Worm (Caenorhabditis elegans) whole organism, L4 larva: ENCODE measurements around the gene K10F12.7.

Source experiments
- F10B5.3 ChIP-seq: sonication (generic microtip); optimal IDR thresholded peaks from 2 replicates; lab custom pipeline; 2016; ENCODE audit warnings: mild to moderate bottlenecking, missing genetic modification characterization, missing compliant biosample characterization
- F37D6.2 ChIP-seq: sonication (generic microtip); optimal IDR thresholded peaks from 2 replicates; lab custom pipeline; 2016; ENCODE audit warnings: mild to moderate bottlenecking, missing genetic modification characterization, missing compliant biosample characterization
- F44E2.7 ChIP-seq: fragments of 200-800 bp; sonication (Bioruptor generic); IDR thresholded peaks from 2 replicates; pipeline ENCODE4 v2.1.2; 2022; ENCODE audit warnings: missing genetic modification characterization, missing compliant biosample characterization
- R02D3.7 ChIP-seq: fragments of 150-350 bp; sonication (generic microtip); optimal IDR thresholded peaks from 3 replicates; lab custom pipeline; 2014; ENCODE audit warnings: missing biosample characterization, missing genetic modification characterization
- T20F7.1 ChIP-seq: fragments of 200-800 bp; sonication (Bioruptor generic); optimal IDR thresholded peaks from 2 replicates; lab custom pipeline; 2018; ENCODE audit warnings: mild to moderate bottlenecking, missing genetic modification characterization, missing compliant biosample characterization
- Y48G9A.11 ChIP-seq: fragments of 200-800 bp; sonication (Bioruptor generic); IDR thresholded peaks from 2 replicates; pipeline ENCODE4 v1.3.6; 2022; ENCODE audit warnings: missing genetic modification reagents, missing genetic modification characterization, missing compliant biosample characterization
- ZK337.2 ChIP-seq: fragments of 200-800 bp; sonication (Bioruptor generic); IDR thresholded peaks from 2 replicates; pipeline ENCODE4 v1.3.6; 2022; ENCODE audit warnings: missing genetic modification reagents, missing genetic modification characterization, missing compliant biosample characterization
- aly-2 ChIP-seq: sonication (generic microtip); optimal IDR thresholded peaks from 2 replicates; lab custom pipeline; 2018; ENCODE audit warnings: missing biosample characterization, missing genetic modification characterization
- ceh-20 ChIP-seq: fragments of 200-800 bp; sonication (Bioruptor generic); IDR thresholded peaks from 2 replicates; pipeline ENCODE4 v1.3.6; 2022; ENCODE audit warnings: missing genetic modification reagents, missing genetic modification characterization, missing compliant biosample characterization
- ceh-32 ChIP-seq: sonication (generic microtip); optimal IDR thresholded peaks from 2 replicates; lab custom pipeline; 2016; ENCODE audit warnings: mild to moderate bottlenecking, missing genetic modification characterization, missing compliant biosample characterization; ENCODE audit not compliant: poor library complexity
- ceh-44 ChIP-seq: fragments of 200-800 bp; sonication (Bioruptor generic); IDR thresholded peaks from 2 replicates; pipeline ENCODE4 v1.3.6; 2022; ENCODE audit warnings: missing genetic modification reagents, missing genetic modification characterization, missing compliant biosample characterization
- ctbp-1 ChIP-seq: fragments of 200-800 bp; sonication (Bioruptor generic); IDR thresholded peaks from 2 replicates; pipeline ENCODE4 v1.3.6; 2022; ENCODE audit warnings: missing genetic modification reagents, missing genetic modification characterization, missing compliant biosample characterization
- daf-16 ChIP-seq, 3 experiments: sonication (generic microtip); optimal IDR thresholded peaks; 2 replicates each; lab custom pipeline; 2016 to 2017; ENCODE audit warnings: missing genetic modification characterization in 3 of 3, missing genetic modification reagents in 3 of 3, mild to moderate bottlenecking in 2 of 3, missing compliant biosample characterization in 2 of 3, missing biosample characterization in 1 of 3, moderate library complexity in 1 of 3
- daf-19 ChIP-seq: fragments of 200-800 bp; sonication (Bioruptor generic); conservative IDR thresholded peaks from 2 replicates; pipeline ENCODE4 v1.3.6; 2022; ENCODE audit warnings: missing genetic modification characterization, missing compliant biosample characterization
- daf-8 ChIP-seq: fragments of 200-800 bp; sonication (Bioruptor generic); IDR thresholded peaks from 2 replicates; pipeline ENCODE4 v1.3.6; 2022; ENCODE audit warnings: missing genetic modification characterization, missing compliant biosample characterization
- dmd-8 ChIP-seq: fragments of 200-800 bp; sonication (Bioruptor generic); IDR thresholded peaks from 2 replicates; pipeline ENCODE4 v1.3.6; 2022; ENCODE audit warnings: missing genetic modification characterization, missing compliant biosample characterization
- dmd-9 ChIP-seq: fragments of 200-800 bp; sonication (Bioruptor generic); IDR thresholded peaks from 2 replicates; pipeline ENCODE4 v1.3.6; 2022; ENCODE audit warnings: missing genetic modification reagents, missing genetic modification characterization, missing compliant biosample characterization
- dpl-1 ChIP-seq: fragments of 150-350 bp; optimal IDR thresholded peaks from 2 replicates; lab custom pipeline; 2014; ENCODE audit warnings: missing biosample characterization, missing genetic modification reagents, missing genetic modification characterization
- duxl-1 ChIP-seq: sonication (generic microtip); optimal IDR thresholded peaks from 2 replicates; lab custom pipeline; 2016; ENCODE audit warnings: mild to moderate bottlenecking, missing genetic modification characterization, moderate library complexity, missing compliant biosample characterization; ENCODE audit not compliant: poor library complexity
- dve-1 ChIP-seq: sonication (generic microtip); optimal IDR thresholded peaks from 2 replicates; lab custom pipeline; 2017; ENCODE audit warnings: antibody characterized with exemption, mild to moderate bottlenecking, missing genetic modification characterization, missing compliant biosample characterization; ENCODE audit not compliant: insufficient read depth
- fkh-10 ChIP-seq: fragments of 150-350 bp; optimal IDR thresholded peaks from 2 replicates; lab custom pipeline; 2014; ENCODE audit warnings: missing biosample characterization, missing genetic modification reagents, missing genetic modification characterization
- hif-1 ChIP-seq, 2 experiments: sonication (generic microtip); optimal IDR thresholded peaks; 2 replicates each; lab custom pipeline; 2016 to 2017; ENCODE audit warnings: missing compliant biosample characterization in 2 of 2, missing genetic modification characterization in 2 of 2, missing genetic modification reagents in 2 of 2, missing genotype in 2 of 2, mild to moderate bottlenecking in 1 of 2
- jun-1 ChIP-seq: fragments of 150-350 bp; optimal IDR thresholded peaks from 2 replicates; lab custom pipeline; 2014; ENCODE audit warnings: missing biosample characterization, missing genetic modification reagents, missing genetic modification characterization
- lim-7 ChIP-seq: fragments of 200-800 bp; sonication (Bioruptor generic); IDR thresholded peaks from 2 replicates; pipeline ENCODE4 v1.3.6; 2022; ENCODE audit warnings: missing genetic modification characterization, missing compliant biosample characterization
- lin-1 ChIP-seq: fragments of 200-800 bp; sonication (Bioruptor generic); IDR thresholded peaks from 2 replicates; pipeline ENCODE4 v1.3.6; 2022; ENCODE audit warnings: missing genetic modification reagents, missing genetic modification characterization, missing compliant biosample characterization
- lin-15B ChIP-seq: fragments of 150-350 bp; sonication (generic microtip); optimal IDR thresholded peaks from 3 replicates; lab custom pipeline; 2014; ENCODE audit warnings: missing biosample characterization, missing genetic modification characterization
- lin-39 ChIP-seq: fragments of 150-350 bp; optimal IDR thresholded peaks from 2 replicates; lab custom pipeline; 2014; ENCODE audit warnings: missing biosample characterization, missing genetic modification reagents, missing genetic modification characterization
- lir-3 ChIP-seq: sonication (generic microtip); optimal IDR thresholded peaks from 2 replicates; lab custom pipeline; 2016; ENCODE audit warnings: mild to moderate bottlenecking, missing genetic modification characterization, missing compliant biosample characterization
- lsy-2 ChIP-seq, 2 experiments: fragments of 150-350 bp in 1 of 2; sonication (generic microtip) in 1 of 2; optimal IDR thresholded peaks; 2 replicates each; lab custom pipeline; 2014 to 2017; ENCODE audit warnings: missing biosample characterization in 2 of 2, missing genetic modification characterization in 2 of 2
- madf-5 ChIP-seq, 2 experiments: fragments of 200-800 bp; sonication (Bioruptor generic); IDR thresholded peaks; 2 replicates each; pipeline ENCODE4 v1.3.6; 2022; ENCODE audit warnings: missing compliant biosample characterization in 2 of 2, missing genetic modification characterization in 2 of 2
- madf-9 ChIP-seq: fragments of 200-800 bp; sonication (Bioruptor generic); conservative IDR thresholded peaks from 2 replicates; pipeline ENCODE4 v1.3.6; 2022; ENCODE audit warnings: missing genetic modification reagents, missing genetic modification characterization, missing compliant biosample characterization
- mdt-29 ChIP-seq: fragments of 200-800 bp; sonication (Bioruptor generic); IDR thresholded peaks from 2 replicates; pipeline ENCODE4 v1.3.6; 2022; ENCODE audit warnings: missing genetic modification reagents, missing genetic modification characterization, missing compliant biosample characterization
- mep-1 ChIP-seq: fragments of 150-350 bp; sonication (generic microtip); optimal IDR thresholded peaks from 3 replicates; lab custom pipeline; 2014; ENCODE audit warnings: missing biosample characterization, missing genetic modification characterization
- mes-2 ChIP-seq: sonication (generic microtip); optimal IDR thresholded peaks from 2 replicates; lab custom pipeline; 2016; ENCODE audit warnings: missing genotype, mild to moderate bottlenecking, missing genetic modification characterization, missing compliant biosample characterization; ENCODE audit not compliant: poor library complexity, severe bottlenecking
- nhr-10 ChIP-seq: fragments of 150-350 bp; optimal IDR thresholded peaks from 2 replicates; lab custom pipeline; 2014; ENCODE audit warnings: missing biosample characterization, missing genetic modification characterization
- nhr-111 ChIP-seq: fragments of 200-800 bp; sonication (Bioruptor generic); optimal IDR thresholded peaks from 2 replicates; lab custom pipeline; 2018; ENCODE audit warnings: mild to moderate bottlenecking, missing genetic modification characterization, missing compliant biosample characterization
- nhr-41 ChIP-seq: fragments of 200-800 bp; sonication (Bioruptor generic); IDR thresholded peaks from 2 replicates; pipeline ENCODE4 v1.3.6; 2022; ENCODE audit warnings: missing genetic modification reagents, missing genetic modification characterization, missing compliant biosample characterization
- nhr-42 ChIP-seq: fragments of 200-800 bp; sonication (Bioruptor generic); IDR thresholded peaks from 2 replicates; pipeline ENCODE4 v1.3.6; 2022; ENCODE audit warnings: missing genetic modification characterization, missing compliant biosample characterization
- nhr-48 ChIP-seq: sonication (generic microtip); optimal IDR thresholded peaks from 2 replicates; lab custom pipeline; 2016; ENCODE audit warnings: mild to moderate bottlenecking, missing genetic modification characterization, missing compliant biosample characterization
- nhr-76 ChIP-seq: fragments of 150-350 bp; optimal IDR thresholded peaks from 2 replicates; lab custom pipeline; 2014; ENCODE audit warnings: missing biosample characterization, missing genetic modification characterization
- nhr-77 ChIP-seq: fragments of 150-350 bp; optimal IDR thresholded peaks from 2 replicates; lab custom pipeline; 2014; ENCODE audit warnings: missing biosample characterization, missing genetic modification characterization
- pha-4 ChIP-seq, 2 experiments: fragments of 150-350 bp in 1 of 2; fragments of 200-800 bp in 1 of 2; sonication (Bioruptor generic) in 1 of 2; IDR thresholded peaks in 1 of 2; optimal IDR thresholded peaks in 1 of 2; 2 replicates each; pipeline versions ENCODE4 v1.3.6 to Lab custom; 2014 to 2022; ENCODE audit warnings: missing genetic modification characterization in 2 of 2, missing genetic modification reagents in 2 of 2, missing biosample characterization in 1 of 2, missing compliant biosample characterization in 1 of 2
- snpc-4 ChIP-seq: fragments of 150-350 bp; optimal IDR thresholded peaks from 2 replicates; lab custom pipeline; 2014; ENCODE audit warnings: missing biosample characterization, missing genetic modification characterization
- spr-3 ChIP-seq: fragments of 200-800 bp; sonication (Bioruptor generic); optimal IDR thresholded peaks from 2 replicates; lab custom pipeline; 2018; ENCODE audit warnings: mild to moderate bottlenecking, missing genetic modification characterization, missing compliant biosample characterization
- zag-1 ChIP-seq: fragments of 150-350 bp; optimal IDR thresholded peaks from 2 replicates; lab custom pipeline; 2014; ENCODE audit warnings: missing biosample characterization, missing genetic modification characterization
- zfp-2 ChIP-seq: sonication (generic microtip); optimal IDR thresholded peaks from 2 replicates; lab custom pipeline; 2016; ENCODE audit warnings: mild to moderate bottlenecking, missing genetic modification characterization, missing compliant biosample characterization
- zip-2 ChIP-seq: fragments of 150-350 bp; optimal IDR thresholded peaks from 2 replicates; lab custom pipeline; 2014; ENCODE audit warnings: missing biosample characterization, missing genetic modification characterization
- ztf-11 ChIP-seq: fragments of 150-350 bp; optimal IDR thresholded peaks from 2 replicates; lab custom pipeline; 2014; ENCODE audit warnings: missing biosample characterization, missing genetic modification characterization

The K10F12.7 gene

DNA sequence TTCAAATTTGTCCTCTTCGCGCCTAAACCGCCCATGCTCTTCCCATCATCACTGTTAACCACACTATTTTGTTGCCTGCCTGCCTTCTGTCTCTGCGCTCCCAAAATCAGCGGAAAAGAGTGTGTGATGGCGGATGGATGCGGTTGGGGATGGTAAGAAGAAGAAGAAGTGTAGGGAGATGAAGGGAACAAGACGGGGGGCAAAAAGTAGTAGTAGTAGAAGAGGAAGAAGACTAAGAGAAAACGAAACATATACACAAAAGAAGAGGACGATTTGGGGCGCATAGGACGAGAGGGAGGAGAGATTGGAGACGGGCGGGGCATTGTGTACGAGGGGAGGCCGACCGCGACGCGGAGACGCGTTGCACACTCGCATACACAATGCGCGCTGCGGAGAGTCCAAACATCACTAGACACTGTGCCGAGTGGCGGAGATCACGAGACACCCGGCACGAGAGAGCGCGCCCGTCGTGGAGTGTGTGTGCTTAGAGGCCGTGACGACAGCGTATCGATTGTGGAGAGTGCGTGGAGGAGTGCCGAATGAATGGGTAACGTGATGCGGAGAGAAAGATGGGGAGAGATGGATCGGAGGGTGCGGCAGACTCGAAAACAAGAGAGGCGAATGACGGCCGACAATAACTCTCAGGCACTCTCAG lies 32.7 kb downstream of the K10F12.7 start:
- TF ChIP-seq ceh-44 (peak; percentile 70; the same call in 1 of the 2 replicates), spr-3 (GFP tag; lab: Kevin White, UChicago) (peak; percentile 86), ZK337.2 (GFP tag; lab: Robert Waterston, UW) (no peak), nhr-111 (GFP tag; lab: Kevin White, UChicago) (no peak), dpl-1 (GFP tag; lab: Kevin White, UChicago) (peak; percentile 52), dve-1 (tag; lab: Kevin White, UChicago) (peak; percentile 82), madf-9 (GFP tag; lab: Robert Waterston, UW) (peak; percentile 95), madf-5 (GFP tag; IDR thresholded peaks at IDR 0.05; lab: Robert Waterston, UW) (no peak), jun-1 (tag; lab: Kevin White, UChicago) (peak; percentile 87), F44E2.7 (GFP tag; lab: Robert Waterston, UW) (0 out of 2 replicates have a peak, but pooled peaks have one; percentile 58), daf-19 (GFP tag; lab: Robert Waterston, UW) (0 out of 2 replicates have a peak, but pooled peaks have one; percentile 7), ctbp-1 (GFP tag; lab: Robert Waterston, UW) (peak; percentile 94), nhr-41 (GFP tag; lab: Robert Waterston, UW) (no peak), mep-1 (tag; lab: Kevin White, UChicago) (peak; percentile 96), ztf-11 (tag; lab: Kevin White, UChicago) (no peak), hif-1 (tag; optimal IDR thresholded peaks at IDR 0.05; lab: Kevin White, UChicago) (peak; percentile 56 to 90), zag-1 (no peak), ceh-32 (tag; lab: Kevin White, UChicago) (peak; percentile 31), dmd-9 (GFP tag; lab: Robert Waterston, UW) (peak; percentile 73), T20F7.1 (GFP tag; lab: Kevin White, UChicago) (peak; percentile 86), lin-15B (tag; lab: Kevin White, UChicago) (no peak), nhr-76 (no peak), Y48G9A.11 (no peak), nhr-48 (peak; percentile 92), lim-7 (no peak), daf-8 (GFP tag; lab: Robert Waterston, UW) (no peak), duxl-1 (tag; lab: Kevin White, UChicago) (peak; percentile 56), snpc-4 (tag; lab: Kevin White, UChicago) (no peak), daf-16 (GFP tag; optimal IDR thresholded peaks at IDR 0.05; lab: Kevin White, UChicago) (peak; percentile 51 to 61), daf-16 (tag; optimal IDR thresholded peaks at IDR 0.05; lab: Kevin White, UChicago) (peak; percentile 78), F10B5.3 (tag; lab: Kevin White, UChicago) (peak; percentile 13), mes-2 (tag; lab: Kevin White, UChicago) (peak; percentile 49), zip-2 (tag; lab: Kevin White, UChicago) (peak; percentile 41), F37D6.2 (tag; lab: Kevin White, UChicago) (peak; percentile 90), pha-4 (GFP tag; IDR thresholded peaks at IDR 0.05; lab: Robert Waterston, UW) (peak; percentile 80), pha-4 (tag; optimal IDR thresholded peaks at IDR 0.05; lab: Kevin White, UChicago) (no peak), dmd-8 (GFP tag; lab: Robert Waterston, UW) (peak; percentile 36; the same call in 1 of the 2 replicates), ceh-20 (peak; percentile 95), mdt-29 (GFP tag; lab: Robert Waterston, UW) (peak; percentile 93), aly-2 (tag; lab: Kevin White, UChicago) (no peak), lsy-2 (tag; optimal IDR thresholded peaks at IDR 0.05; lab: Kevin White, UChicago) (peak; percentile 79 to 83), nhr-10 (tag; lab: Kevin White, UChicago) (peak; percentile 94), zfp-2 (tag; lab: Kevin White, UChicago) (peak; percentile 71), lin-39 (tag; lab: Kevin White, UChicago) (no peak), nhr-42 (GFP tag; lab: Robert Waterston, UW) (peak; percentile 49; the same call in 1 of the 2 replicates), fkh-10 (GFP tag; lab: Kevin White, UChicago) (peak; percentile 17), lin-1 (GFP tag; lab: Robert Waterston, UW) (peak; percentile 79; the same call in 1 of the 2 replicates), nhr-77 (tag; lab: Kevin White, UChicago) (no peak), lir-3 (no peak), R02D3.7 (tag; lab: Kevin White, UChicago) (no peak)
